Fruit fly (Drosophila melanogaster): ENCODE measurements around the gene Crk.
A peak's percentile ranks its signal among the peaks of the same experiment; 100 is the strongest.

Crk gene

DNA sequence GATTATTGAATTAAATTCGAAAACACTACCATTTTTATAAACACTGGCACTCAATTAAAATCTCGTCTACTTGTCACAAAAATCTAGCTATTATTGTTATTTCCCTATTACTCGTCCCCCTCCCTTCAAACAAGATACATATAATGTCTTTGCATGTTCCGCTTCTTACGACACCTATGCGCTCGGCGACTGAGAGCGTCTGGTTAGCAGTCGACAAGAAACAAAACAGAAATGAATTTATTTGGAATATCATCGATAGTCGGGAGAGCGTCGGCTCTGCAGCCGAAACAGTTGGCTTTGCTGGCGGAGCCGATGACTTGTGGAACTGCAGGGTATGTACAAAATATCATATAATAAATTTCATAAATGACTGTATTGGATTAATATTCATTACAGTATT lies 28.4 kb upstream of the Crk start:
- TF ChIP-seq sage (GFP tag; optimal IDR thresholded peaks at IDR 0.05) (no peak), lola (GFP tag; optimal IDR thresholded peaks at IDR 0.05) (no peak), h (GFP tag; optimal IDR thresholded peaks at IDR 0.05) (no peak), Hnf4 (GFP tag; optimal IDR thresholded peaks at IDR 0.05) (no peak), GATAd (GFP tag; optimal IDR thresholded peaks at IDR 0.05) (no peak), dmrt93B (GFP tag; optimal IDR thresholded peaks at IDR 0.05) (no peak), sv (GFP tag; optimal IDR thresholded peaks at IDR 0.05) (no peak), rgr (GFP tag; optimal IDR thresholded peaks at IDR 0.05) (no peak), dsf (GFP tag; optimal IDR thresholded peaks at IDR 0.05; ENCODE audit: borderline replicate concordance) (no peak), HLH106 (tag; optimal IDR thresholded peaks at IDR 0.05) (no peak), fru (GFP tag; optimal IDR thresholded peaks at IDR 0.05) (no peak), OdsH (GFP tag; optimal IDR thresholded peaks at IDR 0.05) (no peak), psq (GFP tag; optimal IDR thresholded peaks at IDR 0.05) (no peak), Dfd (GFP tag; optimal IDR thresholded peaks at IDR 0.05) (no peak), usp (GFP tag; optimal IDR thresholded peaks at IDR 0.05) (no peak), CG9705 (GFP tag; optimal IDR thresholded peaks at IDR 0.05) (no peak), ey (GFP tag; optimal IDR thresholded peaks at IDR 0.05) (no peak), woc (GFP tag; optimal IDR thresholded peaks at IDR 0.05) (no peak), Myc (optimal IDR thresholded peaks at IDR 0.05) (no peak), br (GFP tag; optimal IDR thresholded peaks at IDR 0.05) (no peak)

DNA sequence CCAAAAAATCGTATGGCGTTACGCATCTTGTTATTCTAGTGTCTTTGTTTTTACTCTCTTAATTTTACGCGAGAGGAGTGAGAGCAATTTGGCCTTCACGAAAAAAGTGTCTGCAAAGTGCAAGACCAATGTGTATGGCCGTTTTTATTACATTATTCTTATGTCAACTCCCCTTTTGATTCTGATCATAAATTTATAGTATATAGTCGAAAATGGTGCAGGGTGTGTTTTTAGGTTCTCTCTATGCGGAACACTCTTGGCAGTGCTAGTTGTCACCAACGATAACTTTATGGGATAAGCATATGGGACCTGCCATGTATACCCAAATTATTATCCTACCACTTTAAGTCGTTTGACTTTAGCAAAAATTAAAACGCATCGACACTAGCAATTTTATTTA lies 26.3 kb upstream of the Crk start:
- no peak for TF ChIP-seq pan (optimal IDR thresholded peaks at IDR 0.05)
- TF ChIP-seq Rel (GFP tag; optimal IDR thresholded peaks at IDR 0.05): no peak
- TF ChIP-seq Rel (tag; optimal IDR thresholded peaks at IDR 0.05): no peak
- TF ChIP-seq dl (GFP tag; optimal IDR thresholded peaks at IDR 0.05; ENCODE audit: insufficient read depth in 1 of 2, partially characterized antibody in 2 of 2): no peak
- no peak for TF ChIP-seq CG9705 (GFP tag; optimal IDR thresholded peaks at IDR 0.05)
- TF ChIP-seq CG32264 (GFP tag; optimal IDR thresholded peaks at IDR 0.05): no peak

DNA sequence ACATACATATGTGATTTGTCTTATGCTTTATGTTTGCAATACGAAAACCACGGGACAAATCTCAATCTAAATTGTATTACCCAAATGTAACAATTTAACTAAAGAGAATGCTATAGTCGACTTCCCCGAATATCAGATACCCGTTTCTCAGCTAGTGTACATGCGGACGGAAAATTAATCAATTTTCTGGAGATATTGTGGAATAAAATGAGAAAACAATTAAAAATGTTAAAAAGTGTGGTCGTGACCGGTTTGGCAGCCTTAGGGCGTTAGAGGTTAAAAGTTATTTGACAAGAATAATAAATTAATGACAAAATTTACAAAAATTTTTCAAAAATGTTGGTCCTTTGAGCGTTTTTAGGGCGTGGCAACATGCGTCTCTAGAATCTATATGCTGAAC lies 17.5 kb upstream of the Crk start:
- TF ChIP-seq tai (GFP tag; optimal IDR thresholded peaks at IDR 0.05) (no peak), Vsx2 (GFP tag; optimal IDR thresholded peaks at IDR 0.05; ENCODE audit: partially characterized antibody) (no peak), Hnf4 (GFP tag; optimal IDR thresholded peaks at IDR 0.05) (no peak), br (GFP tag; optimal IDR thresholded peaks at IDR 0.05) (no peak), ey (GFP tag; optimal IDR thresholded peaks at IDR 0.05) (no peak), lola (GFP tag; optimal IDR thresholded peaks at IDR 0.05) (no peak), pan (optimal IDR thresholded peaks at IDR 0.05) (no peak), jim (GFP tag; optimal IDR thresholded peaks at IDR 0.05) (no peak)

DNA sequence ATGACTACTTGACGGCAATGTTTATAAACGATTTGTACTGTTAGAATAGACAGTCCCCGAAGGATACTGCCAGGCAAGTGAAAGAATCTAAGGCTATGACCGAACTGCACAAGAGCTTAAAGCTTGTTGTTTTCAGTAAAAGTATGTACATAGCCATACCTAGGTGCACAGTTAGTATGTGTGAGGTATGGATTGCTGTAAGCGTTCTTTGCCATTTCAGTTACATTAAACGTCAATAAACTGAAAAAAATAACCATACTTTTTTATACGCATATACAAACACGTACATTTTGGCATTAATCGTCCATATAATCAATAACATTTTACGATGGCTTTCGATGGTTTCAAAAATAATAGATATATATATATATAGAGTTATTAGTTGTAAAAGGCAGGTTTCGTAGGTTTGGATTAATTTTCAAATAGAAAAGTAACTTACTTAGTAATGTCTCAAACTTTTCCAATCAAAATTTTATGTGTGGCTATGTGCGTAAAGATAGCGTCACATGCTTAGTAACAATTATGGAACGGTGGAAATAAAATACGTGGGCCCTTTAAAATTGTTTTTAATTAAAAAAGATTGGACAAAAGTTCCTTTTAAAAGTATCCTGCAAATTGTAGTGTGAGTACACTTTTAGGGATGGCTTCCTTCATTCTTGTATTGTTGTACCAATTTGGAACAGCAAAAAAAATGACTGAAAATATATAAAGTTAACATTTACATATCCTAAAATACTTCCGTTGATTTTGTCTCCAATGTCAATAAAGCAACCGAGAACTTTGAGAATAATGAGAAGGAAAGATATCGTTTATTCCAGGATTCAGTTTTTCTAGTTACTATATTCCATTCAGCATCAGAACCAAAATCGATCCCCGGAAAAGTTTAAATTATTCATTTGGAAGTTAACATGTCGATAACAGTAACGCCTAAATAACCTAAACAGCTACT lies 16.4 kb upstream of the Crk start, which contains the start of gene Abcd1:
Gene Abcd1, minus strand, starts transcription at position 444 of the 949 bp plus-strand sequence.
- peak; percentile 69 for TF ChIP-seq woc (GFP tag; optimal IDR thresholded peaks at IDR 0.05)
- no peak for TF ChIP-seq tai (GFP tag; optimal IDR thresholded peaks at IDR 0.05)
- peak; percentile 52 for TF ChIP-seq N (GFP tag; optimal IDR thresholded peaks at IDR 0.05)

DNA sequence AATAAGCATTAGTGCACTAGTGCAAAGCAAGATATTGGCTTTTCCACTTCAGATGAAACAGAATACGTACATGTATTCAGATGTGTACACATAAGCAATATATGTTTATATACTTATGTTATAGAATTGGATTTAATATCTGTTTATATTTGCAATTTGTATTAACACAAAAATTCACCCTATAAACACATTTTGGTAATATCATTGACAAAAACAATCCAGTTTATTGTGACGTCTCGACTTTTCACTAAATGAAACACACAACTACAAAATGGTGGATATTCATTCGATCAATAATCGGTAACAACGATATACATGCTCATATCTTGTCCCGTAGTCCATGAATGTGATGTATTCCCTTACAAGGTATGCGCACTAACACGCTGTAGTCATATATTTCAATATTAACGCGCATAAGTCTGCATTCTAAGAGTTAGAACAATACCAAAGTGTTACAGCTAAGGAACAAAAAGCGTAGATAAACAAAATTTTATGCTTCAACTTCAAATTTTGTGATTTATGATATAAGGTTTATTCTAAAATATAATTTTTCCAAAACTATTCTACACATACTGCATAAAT lies 4.3 kb upstream of the Crk start, which contains the start of gene CG31998:
Gene CG31998, minus strand, starts transcription at position 275 of the 582 bp plus-strand sequence.
- TF ChIP-seq Mio (GFP tag; optimal IDR thresholded peaks at IDR 0.05) (no peak), pan (optimal IDR thresholded peaks at IDR 0.05) (no peak), Myc (optimal IDR thresholded peaks at IDR 0.05) (peak; percentile 26), Jra (GFP tag; optimal IDR thresholded peaks at IDR 0.05) (no peak), sage (GFP tag; optimal IDR thresholded peaks at IDR 0.05) (peak; percentile 45), woc (GFP tag; optimal IDR thresholded peaks at IDR 0.05) (peak; percentile 85), jim (GFP tag; optimal IDR thresholded peaks at IDR 0.05) (no peak), N (GFP tag; optimal IDR thresholded peaks at IDR 0.05) (peak; percentile 88), brk (GFP tag; optimal IDR thresholded peaks at IDR 0.05) (peak; percentile 2), Hr78 (GFP tag; optimal IDR thresholded peaks at IDR 0.05) (peak; percentile 62), Rel (GFP tag; optimal IDR thresholded peaks at IDR 0.05) (no peak), Rel (tag; optimal IDR thresholded peaks at IDR 0.05) (no peak), rgr (GFP tag; optimal IDR thresholded peaks at IDR 0.05) (no peak)
